Worm (Caenorhabditis elegans) whole organism, early embryonic: Measurements from ENCODE around the gene srbc-44.
A peak's percentile ranks its signal among the peaks of the same experiment; 100 is the strongest.

Experiments
- B0310.2 ChIP-seq: sonication (generic microtip); optimal IDR thresholded peaks from 2 replicates; lab custom pipeline; 2016; ENCODE audit warnings: mild to moderate bottlenecking, missing genetic modification characterization, missing compliant biosample characterization
- F13C5.2 ChIP-seq: sonication (generic microtip); optimal IDR thresholded peaks from 2 replicates; lab custom pipeline; 2017; ENCODE audit warnings: mild to moderate bottlenecking, missing genetic modification characterization, inconsistent platforms, missing compliant biosample characterization
- aly-1 ChIP-seq: sonication (generic microtip); optimal IDR thresholded peaks from 2 replicates; lab custom pipeline; 2016; ENCODE audit warnings: missing genetic modification characterization, missing compliant biosample characterization
- ama-1 ChIP-seq: fragments of 150-350 bp; optimal IDR thresholded peaks from 2 replicates; lab custom pipeline; 2014
- ceh-13 ChIP-seq: fragments of 200-800 bp; sonication (Bioruptor generic); optimal IDR thresholded peaks from 2 replicates; lab custom pipeline; 2018; ENCODE audit warnings: mild to moderate bottlenecking, missing genetic modification characterization, missing compliant biosample characterization
- ceh-36 ChIP-seq: sonication (generic microtip); optimal IDR thresholded peaks from 2 replicates; lab custom pipeline; 2016; ENCODE audit warnings: missing genetic modification characterization, inconsistent platforms, missing compliant biosample characterization
- ets-7 ChIP-seq: sonication (generic microtip); optimal IDR thresholded peaks from 2 replicates; lab custom pipeline; 2016; ENCODE audit warnings: missing genotype, missing genetic modification characterization, missing compliant biosample characterization
- flt-1 ChIP-seq: fragments of 200-800 bp; sonication (Bioruptor generic); IDR thresholded peaks from 2 replicates; pipeline ENCODE4 v1.3.6; 2022; ENCODE audit warnings: missing genetic modification characterization, missing compliant biosample characterization
- hmbx-1 ChIP-seq: sonication (generic microtip); optimal IDR thresholded peaks from 2 replicates; lab custom pipeline; 2016; ENCODE audit warnings: mild to moderate bottlenecking, missing genetic modification characterization, missing compliant biosample characterization
- hmg-4 ChIP-seq: fragments of 200-800 bp; sonication (Bioruptor generic); optimal IDR thresholded peaks from 2 replicates; lab custom pipeline; 2018; ENCODE audit warnings: mild to moderate bottlenecking, missing genetic modification characterization, missing compliant biosample characterization
- hnd-1 ChIP-seq: sonication (generic microtip); optimal IDR thresholded peaks from 2 replicates; lab custom pipeline; 2016; ENCODE audit warnings: missing genetic modification characterization, missing compliant biosample characterization
- pes-1 ChIP-seq: fragments of 200-800 bp; sonication (Bioruptor generic); IDR thresholded peaks from 2 replicates; pipeline ENCODE4 v1.3.6; 2022; ENCODE audit warnings: missing genetic modification reagents, missing genetic modification characterization, missing compliant biosample characterization
- scrt-1 ChIP-seq: fragments of 200-800 bp; sonication (Bioruptor generic); IDR thresholded peaks from 2 replicates; pipeline ENCODE4 v1.3.6; 2022; ENCODE audit warnings: missing genetic modification characterization, missing compliant biosample characterization
- sea-1 ChIP-seq: fragments of 200-800 bp; sonication (Bioruptor generic); conservative IDR thresholded peaks from 2 replicates; pipeline ENCODE4 v1.3.6; 2022; ENCODE audit warnings: missing genetic modification characterization, missing compliant biosample characterization
- tbx-11 ChIP-seq: fragments of 200-800 bp; sonication (Bioruptor generic); IDR thresholded peaks from 2 replicates; pipeline ENCODE4 v1.3.6; 2022; ENCODE audit warnings: missing genetic modification characterization, missing compliant biosample characterization
- tbx-37 ChIP-seq: fragments of 200-800 bp; sonication (Bioruptor generic); conservative IDR thresholded peaks from 2 replicates; pipeline ENCODE4 v1.3.6; 2022; ENCODE audit warnings: missing genetic modification reagents, missing genetic modification characterization, missing compliant biosample characterization
- tra-4 ChIP-seq: sonication (generic microtip); optimal IDR thresholded peaks from 2 replicates; lab custom pipeline; 2017; ENCODE audit warnings: missing genetic modification characterization, missing compliant biosample characterization

Gene srbc-44

DNA sequence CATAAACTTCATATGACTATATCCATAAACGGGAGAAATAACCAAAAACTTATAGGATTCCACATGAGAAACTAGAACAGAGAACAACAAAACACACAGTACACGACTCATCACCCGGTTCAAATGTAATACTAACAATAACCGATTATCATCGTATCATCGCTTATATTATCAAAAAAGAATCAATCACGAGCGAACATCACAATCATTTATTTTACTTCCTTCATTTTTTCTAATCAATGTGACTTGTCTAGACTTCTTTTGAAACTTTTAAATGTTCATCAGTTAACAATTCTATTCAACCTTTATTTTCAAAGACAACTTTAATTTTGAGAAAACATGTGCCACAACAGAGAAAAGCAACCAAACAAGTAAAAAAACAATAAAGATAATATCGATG, 6.8 kb upstream of the srbc-44 start, which contains the start of gene ugt-4:
ugt-4 (minus strand) TSS at position 141 of the 400 bp plus-strand sequence.
- TF ChIP-seq tbx-11 (no peak), tbx-37 (no peak), ceh-36 (tag; lab: Kevin White, UChicago) (no peak), tra-4 (tag; lab: Kevin White, UChicago) (no peak), scrt-1 (GFP tag; lab: Robert Waterston, UW) (no peak), ceh-13 (no peak), B0310.2 (tag; lab: Kevin White, UChicago) (no peak), flt-1 (GFP tag; lab: Robert Waterston, UW) (no peak), hmg-4 (no peak), F13C5.2 (tag; lab: Kevin White, UChicago) (no peak), hmbx-1 (tag; lab: Kevin White, UChicago) (no peak), sea-1 (no peak), hnd-1 (tag; lab: Kevin White, UChicago) (no peak), pes-1 (no peak), aly-1 (no peak), ets-7 (tag; lab: Kevin White, UChicago) (no peak), ama-1 (lab: Kevin White, UChicago) (no peak)

DNA sequence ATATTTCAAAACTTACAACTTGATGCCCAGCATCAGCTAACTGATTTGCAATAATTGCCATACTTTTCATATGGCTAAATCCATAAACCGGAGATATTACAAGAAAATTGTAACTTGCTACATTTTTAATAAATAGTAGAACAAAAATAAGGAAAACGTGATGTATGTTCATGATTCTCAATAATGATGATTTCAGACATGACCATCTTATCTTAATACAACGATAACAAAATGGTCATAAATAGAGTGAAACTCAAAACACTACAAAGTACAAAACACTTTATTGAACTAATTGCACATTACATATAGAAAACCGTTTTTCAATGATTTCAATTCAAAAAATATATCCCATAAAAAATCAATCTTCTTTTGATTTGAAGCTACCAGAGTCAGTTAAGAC, 4.4 kb upstream of the srbc-44 start, which contains the start of gene ugt-5:
ugt-5 (minus strand) TSS at position 214 of the 400 bp plus-strand sequence.
- TF ChIP-seq ceh-13 (no peak), B0310.2 (tag; lab: Kevin White, UChicago) (no peak), sea-1 (no peak), hnd-1 (tag; lab: Kevin White, UChicago) (no peak), tbx-11 (no peak), ceh-36 (tag; lab: Kevin White, UChicago) (no peak), hmg-4 (no peak), tbx-37 (no peak), pes-1 (no peak), hmbx-1 (tag; lab: Kevin White, UChicago) (no peak), scrt-1 (GFP tag; lab: Robert Waterston, UW) (no peak), tra-4 (tag; lab: Kevin White, UChicago) (no peak), ama-1 (lab: Kevin White, UChicago) (no peak), flt-1 (GFP tag; lab: Robert Waterston, UW) (no peak), aly-1 (no peak), F13C5.2 (tag; lab: Kevin White, UChicago) (no peak)

- TF ChIP-seq hmbx-1 (tag; lab: Kevin White, UChicago) (no peak), hmg-4 (no peak), ceh-13 (no peak), pes-1 (no peak), tbx-37 (no peak), hnd-1 (tag; lab: Kevin White, UChicago) (no peak), tbx-11 (no peak), flt-1 (GFP tag; lab: Robert Waterston, UW) (no peak), aly-1 (no peak), ceh-36 (tag; lab: Kevin White, UChicago) (no peak), F13C5.2 (tag; lab: Kevin White, UChicago) (no peak), tra-4 (tag; lab: Kevin White, UChicago) (no peak), scrt-1 (GFP tag; lab: Robert Waterston, UW) (no peak)
Measured at ce11 chrV:12790188-12790587, 1.8 kb upstream of the srbc-44 start, which contains the start of gene srbc-43. Gene srbc-43 (minus strand): TSS chrV:12790518.

DNA sequence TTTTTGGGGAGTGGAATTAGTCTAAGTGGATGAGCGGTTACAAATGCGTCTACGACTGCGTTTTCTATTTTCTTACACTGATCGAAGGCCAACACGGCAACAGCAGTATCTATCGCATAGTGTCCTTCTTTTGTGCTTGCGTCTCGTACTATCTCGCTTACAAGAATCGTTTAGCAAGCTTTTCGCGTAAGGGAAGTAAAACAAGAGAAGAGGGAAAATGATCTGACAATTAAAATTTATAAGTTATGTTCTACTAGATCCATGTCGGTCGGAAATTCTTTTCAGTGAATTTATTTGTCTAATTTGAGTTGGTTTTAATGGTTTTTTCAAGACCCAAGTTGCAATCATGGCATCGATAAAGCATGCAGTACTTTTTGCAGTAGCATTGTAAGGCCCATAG, 1.3 kb downstream of the srbc-44 start, which contains the start of gene fkb-4:
fkb-4 (minus strand) TSS at position 101 of the 400 bp plus-strand sequence.
- TF ChIP-seq ets-7 (tag; lab: Kevin White, UChicago) (no peak), tbx-11 (no peak), ceh-13 (no peak), hmbx-1 (tag; lab: Kevin White, UChicago) (no peak), tra-4 (tag; lab: Kevin White, UChicago) (no peak), B0310.2 (tag; lab: Kevin White, UChicago) (no peak), aly-1 (no peak), hmg-4 (no peak), scrt-1 (GFP tag; lab: Robert Waterston, UW) (no peak), ceh-36 (tag; lab: Kevin White, UChicago) (no peak), hnd-1 (tag; lab: Kevin White, UChicago) (no peak), F13C5.2 (tag; lab: Kevin White, UChicago) (no peak), pes-1 (no peak), flt-1 (GFP tag; lab: Robert Waterston, UW) (no peak), sea-1 (no peak), tbx-37 (no peak), ama-1 (lab: Kevin White, UChicago) (no peak)

ce11 chrV:12786340-12786739, 2.0 kb downstream of the srbc-44 start:
- TF ChIP-seq ceh-13 (no peak), hmg-4 (no peak), flt-1 (GFP tag; lab: Robert Waterston, UW) (no peak), ets-7 (tag; lab: Kevin White, UChicago) (no peak), tra-4 (tag; lab: Kevin White, UChicago) (no peak), hmbx-1 (tag; lab: Kevin White, UChicago) (no peak), ceh-36 (tag; lab: Kevin White, UChicago) (no peak), F13C5.2 (tag; lab: Kevin White, UChicago) (no peak), pes-1 (no peak), scrt-1 (GFP tag; lab: Robert Waterston, UW) (no peak)

- TF ChIP-seq tbx-11 (no peak), hnd-1 (tag; lab: Kevin White, UChicago) (no peak), sea-1 (no peak), hmg-4 (no peak), ama-1 (lab: Kevin White, UChicago) (no peak), scrt-1 (GFP tag; lab: Robert Waterston, UW) (no peak), tbx-37 (no peak), ceh-13 (no peak), B0310.2 (tag; lab: Kevin White, UChicago) (no peak), aly-1 (no peak), tra-4 (tag; lab: Kevin White, UChicago) (no peak), pes-1 (no peak), hmbx-1 (tag; lab: Kevin White, UChicago) (no peak), F13C5.2 (tag; lab: Kevin White, UChicago) (no peak), flt-1 (GFP tag; lab: Robert Waterston, UW) (no peak), ets-7 (tag; lab: Kevin White, UChicago) (no peak), ceh-36 (tag; lab: Kevin White, UChicago) (no peak)
Measured at ce11 chrV:12784861-12785260, 3.5 kb downstream of the srbc-44 start, which contains the start of gene sre-20. Gene sre-20 (minus strand): TSS chrV:12784961.

DNA sequence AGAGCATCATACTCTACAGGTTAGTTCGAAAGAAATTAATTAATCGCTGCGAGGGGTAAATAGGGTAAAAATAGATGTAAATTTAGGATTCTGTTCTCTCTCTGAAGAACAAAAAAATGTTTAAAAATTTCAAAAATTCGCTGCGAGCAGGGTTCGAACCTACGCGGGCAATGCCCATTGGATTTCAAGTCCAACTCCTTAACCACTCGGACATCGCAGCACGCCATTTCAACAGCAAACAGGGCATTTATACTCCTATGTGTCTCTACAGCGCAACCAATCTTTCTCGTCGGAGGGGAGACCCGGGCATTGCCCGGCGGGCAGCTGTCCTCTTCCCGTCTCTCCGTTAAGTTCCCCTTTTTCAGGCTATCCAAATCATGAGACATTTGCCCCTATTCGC, 8.1 kb downstream of the srbc-44 start:
- peak; percentile 90 for TF ChIP-seq aly-1
- peak; percentile 94 for TF ChIP-seq hmg-4
- peak; percentile 94 for TF ChIP-seq tbx-37
- TF ChIP-seq scrt-1 (GFP tag; lab: Robert Waterston, UW): peak; percentile 98
- TF ChIP-seq ceh-36 (tag; lab: Kevin White, UChicago): peak; percentile 93
- peak; percentile 95 for TF ChIP-seq tbx-11
- TF ChIP-seq flt-1 (GFP tag; lab: Robert Waterston, UW): peak; percentile 97
- TF ChIP-seq F13C5.2 (tag; lab: Kevin White, UChicago): peak; percentile 88
- peak; percentile 74 for TF ChIP-seq tra-4 (tag; lab: Kevin White, UChicago)
- TF ChIP-seq hmbx-1 (tag; lab: Kevin White, UChicago): peak; percentile 80
- TF ChIP-seq ama-1 (lab: Kevin White, UChicago): no peak
- TF ChIP-seq pes-1: peak; percentile 97
- peak; percentile 90 for TF ChIP-seq B0310.2 (tag; lab: Kevin White, UChicago)
- TF ChIP-seq sea-1: peak; percentile 98
- TF ChIP-seq ceh-13: peak; percentile 85
- TF ChIP-seq ets-7 (tag; lab: Kevin White, UChicago): peak; percentile 77
- TF ChIP-seq hnd-1 (tag; lab: Kevin White, UChicago): peak; percentile 88
